Fruit fly (Drosophila melanogaster): Measurements from ENCODE around the gene CG10431.
A peak's percentile ranks its signal among the peaks of the same experiment; 100 is the strongest.

The CG10431 gene

dm6 chr2L:18948065-18948723 lies 26.3 kb upstream of the CG10431 start:
- peak; percentile 41 for TF ChIP-seq CG16779 (tag; optimal IDR thresholded peaks at IDR 0.05)
- TF ChIP-seq achi (GFP tag; optimal IDR thresholded peaks at IDR 0.05), result peak; percentile 83
- TF ChIP-seq Sox15 (GFP tag; optimal IDR thresholded peaks at IDR 0.05), result peak; percentile 52
- TF ChIP-seq Ets21C (GFP tag; optimal IDR thresholded peaks at IDR 0.05), result peak; percentile 64
- peak; percentile 78 for TF ChIP-seq cyc (GFP tag; optimal IDR thresholded peaks at IDR 0.05)
- peak; percentile 79 for TF ChIP-seq vri (GFP tag; optimal IDR thresholded peaks at IDR 0.05)
- peak; percentile 86 for TF ChIP-seq dsx (GFP tag; optimal IDR thresholded peaks at IDR 0.05; ENCODE audit: poor library complexity, severe bottlenecking)
- peak; percentile 85 for TF ChIP-seq lz (GFP tag; optimal IDR thresholded peaks at IDR 0.05)
- TF ChIP-seq CG15336 (GFP tag; IDR thresholded peaks at IDR 0.05), result peak; percentile 87
- no peak for TF ChIP-seq fd85E (GFP tag; optimal IDR thresholded peaks at IDR 0.05)
- TF ChIP-seq Met (GFP tag; optimal IDR thresholded peaks at IDR 0.05), result peak; percentile 88
- peak; percentile 85 for TF ChIP-seq CG6792 (GFP tag; optimal IDR thresholded peaks at IDR 0.05)
- peak; percentile 54 for TF ChIP-seq CG11762 (GFP tag; optimal IDR thresholded peaks at IDR 0.05; ENCODE audit: insufficient read depth)
- peak; percentile 73 for TF ChIP-seq CG6163 (GFP tag; IDR thresholded peaks at IDR 0.05)
- peak; percentile 75 for TF ChIP-seq CG34406 (GFP tag; optimal IDR thresholded peaks at IDR 0.05)
- peak; percentile 84 for TF ChIP-seq OdsH (GFP tag; optimal IDR thresholded peaks at IDR 0.05)
- peak; percentile 83 for TF ChIP-seq Sox14 (GFP tag; optimal IDR thresholded peaks at IDR 0.05)
- TF ChIP-seq Eip93F (GFP tag; optimal IDR thresholded peaks at IDR 0.05), result no peak
- TF ChIP-seq Ets96B (tag; optimal IDR thresholded peaks at IDR 0.05), result peak; percentile 85
- TF ChIP-seq dac (GFP tag; optimal IDR thresholded peaks at IDR 0.05), result peak; percentile 38
- TF ChIP-seq Eip75B (GFP tag; optimal IDR thresholded peaks at IDR 0.05), result peak; percentile 82
- peak; percentile 81 for TF ChIP-seq Hr4 (GFP tag; optimal IDR thresholded peaks at IDR 0.05)
- peak; percentile 52; the same call in 2 of the 3 replicates for TF ChIP-seq eg (GFP tag; IDR thresholded peaks at IDR 0.05)
- TF ChIP-seq CG6854 (GFP tag; optimal IDR thresholded peaks at IDR 0.05), result no peak
- peak; percentile 81 for TF ChIP-seq CG10669 (GFP tag; optimal IDR thresholded peaks at IDR 0.05)
- TF ChIP-seq Hr39 (GFP tag; optimal IDR thresholded peaks at IDR 0.05), result peak; percentile 73
- peak; percentile 55 for TF ChIP-seq Gug (GFP tag; IDR thresholded peaks at IDR 0.05)
- no peak for TF ChIP-seq CG11294 (GFP tag; IDR thresholded peaks at IDR 0.05)
- peak; percentile 43 for TF ChIP-seq CG11902 (GFP tag; optimal IDR thresholded peaks at IDR 0.05)
- TF ChIP-seq CG3032 (tag; optimal IDR thresholded peaks at IDR 0.05), result peak; percentile 89
- TF ChIP-seq svp (GFP tag), result peak; percentile 84
- TF ChIP-seq CG31627 (GFP tag; optimal IDR thresholded peaks at IDR 0.05), result peak; percentile 81
- peak in 1 of 2 experiments; percentile 90 for TF ChIP-seq salr (GFP tag; optimal IDR thresholded peaks at IDR 0.05)
- TF ChIP-seq CG6276 (GFP tag; optimal IDR thresholded peaks at IDR 0.05), result peak; percentile 65
- TF ChIP-seq Sox102F (GFP tag; optimal IDR thresholded peaks at IDR 0.05), result peak; percentile 84
- peak; percentile 69 for TF ChIP-seq CG9139 (GFP tag; optimal IDR thresholded peaks at IDR 0.05)
- peak; percentile 78 for TF ChIP-seq net (GFP tag; optimal IDR thresholded peaks at IDR 0.05)
- TF ChIP-seq Eip78C (GFP tag), result peak; percentile 95
- peak; percentile 92 for TF ChIP-seq esn (GFP tag; optimal IDR thresholded peaks at IDR 0.05)
- TF ChIP-seq CG8632 (GFP tag; optimal IDR thresholded peaks at IDR 0.05), result peak; percentile 86
- peak; percentile 85 for TF ChIP-seq Lpt (GFP tag; optimal IDR thresholded peaks at IDR 0.05)
- peak; percentile 91 for TF ChIP-seq CG10631 (GFP tag; optimal IDR thresholded peaks at IDR 0.05)
- TF ChIP-seq CG4318 (GFP tag; optimal IDR thresholded peaks at IDR 0.05), result peak; percentile 59
- peak; percentile 64 for TF ChIP-seq CG7368 (GFP tag; optimal IDR thresholded peaks at IDR 0.05)
- peak; percentile 92 for TF ChIP-seq acj6 (GFP tag; optimal IDR thresholded peaks at IDR 0.05)
- TF ChIP-seq topi (GFP tag; optimal IDR thresholded peaks at IDR 0.05), result peak; percentile 82
- no peak for TF ChIP-seq fkh (GFP tag; optimal IDR thresholded peaks at IDR 0.05)
- peak; percentile 82 for TF ChIP-seq Smox (GFP tag; optimal IDR thresholded peaks at IDR 0.05)
- peak; percentile 91 for TF ChIP-seq CG8119 (GFP tag; IDR thresholded peaks at IDR 0.05)
- TF ChIP-seq spab (GFP tag; optimal IDR thresholded peaks at IDR 0.05), result peak; percentile 86
- peak; percentile 86 for TF ChIP-seq fd59A (GFP tag; optimal IDR thresholded peaks at IDR 0.05)

All from whole organism, prepupa.